Worm (Caenorhabditis elegans): ENCODE results near the gene clec-61.

Gene clec-61

ce11 chrII:10510242-10510641 is 19.9 kb upstream of the clec-61 start, which contains the start of gene F59B10.3:
F59B10.3 (plus strand) TSS chrII:10510542.
- TF ChIP-seq tra-1 (GFP tag; IDR thresholded peaks at IDR 0.05) (no peak), madf-9 (GFP tag; conservative IDR thresholded peaks at IDR 0.05) (0 out of 2 replicates have a peak, but pooled peaks have one; percentile 27)

DNA sequence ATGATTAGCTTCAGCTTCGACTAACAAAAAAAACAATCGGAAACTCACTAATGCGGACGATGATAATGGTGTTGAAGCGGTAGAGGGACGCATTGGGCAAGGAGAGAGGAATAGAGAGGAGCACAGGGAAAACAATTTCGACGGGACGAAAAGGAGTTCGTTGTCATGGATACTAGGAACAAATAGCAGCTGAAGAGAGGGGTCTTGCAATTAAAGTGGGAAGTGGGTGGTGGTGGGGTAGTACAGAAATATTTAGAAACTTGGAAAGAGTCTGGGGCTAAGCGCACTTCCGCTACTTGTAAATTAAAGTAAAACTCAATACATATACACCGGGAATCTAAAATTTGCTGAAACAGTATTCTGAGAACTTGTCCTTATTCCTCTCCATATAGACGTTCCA is 19.4 kb upstream of the clec-61 start, which contains the start of gene F59B10.2:
Gene F59B10.2 (minus strand): TSS at position 101 of the 400 bp plus-strand sequence.
- TF ChIP-seq nhr-102 (tag; optimal IDR thresholded peaks at IDR 0.05) (no peak), egl-27 (tag; optimal IDR thresholded peaks at IDR 0.05) (no peak), cey-2 (tag; optimal IDR thresholded peaks at IDR 0.05; ENCODE audit: borderline replicate concordance, insufficient read depth) (no peak), nhr-11 (tag; optimal IDR thresholded peaks at IDR 0.05) (no peak), ceh-82 (tag; optimal IDR thresholded peaks at IDR 0.05) (no peak)

- no peak for TF ChIP-seq ztf-7 (tag; optimal IDR thresholded peaks at IDR 0.05)
- TF ChIP-seq nhr-11 (tag; optimal IDR thresholded peaks at IDR 0.05), result no peak
- TF ChIP-seq sdz-12 (GFP tag; optimal IDR thresholded peaks at IDR 0.05), result no peak
- no peak for TF ChIP-seq Y48G9A.11 (GFP tag; IDR thresholded peaks at IDR 0.05)
- peak; percentile 5 for TF ChIP-seq aha-1 (tag)
- TF ChIP-seq snpc-4 (tag; optimal IDR thresholded peaks at IDR 0.05), result no peak
- no peak for TF ChIP-seq pqm-1 (tag; optimal IDR thresholded peaks at IDR 0.05)
- TF ChIP-seq arid-1 (GFP tag; conservative IDR thresholded peaks at IDR 0.05), result no peak
- no peak for TF ChIP-seq lin-38 (GFP tag; IDR thresholded peaks at IDR 0.05)
- TF ChIP-seq dmd-8 (GFP tag; IDR thresholded peaks at IDR 0.05), result no peak
- peak in 1 of 2 experiments; percentile 90 for TF ChIP-seq unc-62 (GFP tag; optimal IDR thresholded peaks at IDR 0.05 in 1 of 2)
- no peak for TF ChIP-seq unc-62 (tag; optimal IDR thresholded peaks at IDR 0.05)
- no peak for TF ChIP-seq zfp-2 (tag; optimal IDR thresholded peaks at IDR 0.05)
These were observed 17.6 kb upstream of the clec-61 start for ce11 chrII:10507906-10508305.

- TF ChIP-seq nhr-25 (tag; optimal IDR thresholded peaks at IDR 0.05; ENCODE audit: borderline replicate concordance, insufficient read depth) (peak; percentile 71), zip-2 (tag; optimal IDR thresholded peaks at IDR 0.05) (no peak), nhr-28 (tag; optimal IDR thresholded peaks at IDR 0.05) (peak; percentile 13), unc-62 (GFP tag; optimal IDR thresholded peaks at IDR 0.05 in 1 of 2) (peak in 1 of 2 experiments; percentile 81), unc-62 (tag; optimal IDR thresholded peaks at IDR 0.05) (no peak)
These were observed 15.6 kb upstream of the clec-61 start for ce11 chrII:10505949-10506348.

ce11 chrII:10504729-10505128 is 14.4 kb upstream of the clec-61 start:
- peak; percentile 13 for TF ChIP-seq nhr-28 (tag; optimal IDR thresholded peaks at IDR 0.05)
- TF ChIP-seq mep-1 (tag; optimal IDR thresholded peaks at IDR 0.05), result peak; percentile 43
- TF ChIP-seq daf-16 (GFP tag; optimal IDR thresholded peaks at IDR 0.05), result no peak
- peak; percentile 6 for TF ChIP-seq daf-16 (tag; optimal IDR thresholded peaks at IDR 0.05)
- peak; percentile 50 for TF ChIP-seq dve-1 (tag; optimal IDR thresholded peaks at IDR 0.05; ENCODE audit: insufficient read depth)
- no peak for TF ChIP-seq skn-1 (tag; optimal IDR thresholded peaks at IDR 0.05)
- TF ChIP-seq nhr-76 (tag; optimal IDR thresholded peaks at IDR 0.05), result no peak
- TF ChIP-seq nhr-237 (tag; optimal IDR thresholded peaks at IDR 0.05), result no peak
- TF ChIP-seq cey-2 (tag; optimal IDR thresholded peaks at IDR 0.05; ENCODE audit: borderline replicate concordance, insufficient read depth), result no peak
- peak; percentile 25 for TF ChIP-seq hlh-11 (tag; optimal IDR thresholded peaks at IDR 0.05)
- TF ChIP-seq unc-62 (GFP tag; optimal IDR thresholded peaks at IDR 0.05 in 1 of 2), result peak in 1 of 2 experiments; percentile 12
- no peak for TF ChIP-seq unc-62 (tag; optimal IDR thresholded peaks at IDR 0.05)
- no peak for TF ChIP-seq pha-4 (GFP tag; IDR thresholded peaks at IDR 0.05)
- peak; percentile 88 for TF ChIP-seq pha-4 (tag; optimal IDR thresholded peaks at IDR 0.05)

- peak; percentile 85 for TF ChIP-seq pha-4 (GFP tag; IDR thresholded peaks at IDR 0.05)
- TF ChIP-seq pha-4 (tag; optimal IDR thresholded peaks at IDR 0.05), result peak; percentile 32
- TF ChIP-seq daf-8 (GFP tag; IDR thresholded peaks at IDR 0.05), result no peak
- TF ChIP-seq Y48G9A.11 (GFP tag; IDR thresholded peaks at IDR 0.05), result no peak
- TF ChIP-seq T20F7.1 (GFP tag; optimal IDR thresholded peaks at IDR 0.05), result peak; percentile 44
- peak; percentile 89 for TF ChIP-seq nhr-25 (tag; optimal IDR thresholded peaks at IDR 0.05; ENCODE audit: borderline replicate concordance, insufficient read depth)
- TF ChIP-seq F49E8.2 (tag; optimal IDR thresholded peaks at IDR 0.05; ENCODE audit: borderline replicate concordance), result no peak
- peak; percentile 59 to 92 for TF ChIP-seq mdl-1 (tag; optimal IDR thresholded peaks at IDR 0.05)
- TF ChIP-seq D1046.2 (GFP tag; IDR thresholded peaks at IDR 0.05), result no peak
- TF ChIP-seq ctbp-1 (GFP tag; IDR thresholded peaks at IDR 0.05), result peak; percentile 91
- TF ChIP-seq mes-2 (tag; optimal IDR thresholded peaks at IDR 0.05; ENCODE audit: poor library complexity, severe bottlenecking), result peak; percentile 81
- TF ChIP-seq nhr-10 (tag; optimal IDR thresholded peaks at IDR 0.05), result no peak
- peak; percentile 96 for TF ChIP-seq mxl-3 (GFP tag; optimal IDR thresholded peaks at IDR 0.05)
- no peak for TF ChIP-seq daf-12 (tag; optimal IDR thresholded peaks at IDR 0.05)
These were observed 12.2 kb upstream of the clec-61 start, which contains the start of gene myrf-1 for ce11 chrII:10502491-10503063. myrf-1 (minus strand) TSS chrII:10502541.

Measured in whole organism, L4 larva.